Fruit fly (Drosophila melanogaster) whole organism, embryonic: ENCODE data around the gene eIF4E7.

Source experiments
- BEAF-32 ChIP-seq: fragments of 200-800 bp; sonication (Bioruptor generic); optimal IDR thresholded peaks from 3 replicates; lab custom pipeline; 2017; ENCODE audit warnings: missing biosample characterization, missing genetic modification characterization, mild to moderate bottlenecking, moderate library complexity, missing genetic modification reagents
- CG10274 ChIP-seq: fragments of 200-800 bp; sonication (Bioruptor generic); optimal IDR thresholded peaks from 3 replicates; lab custom pipeline; 2017; ENCODE audit warnings: missing biosample characterization, mild to moderate bottlenecking, missing genetic modification characterization
- CG11085 ChIP-seq: fragments of 200-800 bp; sonication (Bioruptor generic); IDR thresholded peaks from 2 replicates; pipeline ENCODE4 v1.3.6; 2022; ENCODE audit warnings: missing biosample characterization, missing genetic modification characterization
- CG13296 ChIP-seq: fragments of 200-800 bp; sonication (Bioruptor generic); optimal IDR thresholded peaks from 3 replicates; lab custom pipeline; 2018; ENCODE audit warnings: missing biosample characterization, mild to moderate bottlenecking, missing genetic modification characterization
- CG13775 ChIP-seq: fragments of 200-800 bp; sonication (Bioruptor generic); optimal IDR thresholded peaks from 3 replicates; lab custom pipeline; 2017; ENCODE audit warnings: missing biosample characterization, mild to moderate bottlenecking, missing genetic modification characterization
- CG15011 ChIP-seq: fragments of 200-800 bp; sonication (Bioruptor generic); optimal IDR thresholded peaks from 3 replicates; lab custom pipeline; 2018; ENCODE audit warnings: missing biosample characterization, mild to moderate bottlenecking, missing genetic modification characterization
- CG15514 ChIP-seq: fragments of 200-800 bp; sonication (Bioruptor generic); optimal IDR thresholded peaks from 3 replicates; lab custom pipeline; 2017; ENCODE audit warnings: missing biosample characterization, missing genetic modification characterization, mild to moderate bottlenecking, moderate library complexity, missing genetic modification reagents
- CG17328 ChIP-seq: fragments of 200-800 bp; sonication (Bioruptor generic); IDR thresholded peaks from 2 replicates; pipeline ENCODE4 v1.3.6; 2022; ENCODE audit warnings: missing biosample characterization, missing genetic modification characterization
- CG18599 ChIP-seq: fragments of 200-800 bp; sonication (Bioruptor generic); optimal IDR thresholded peaks from 3 replicates; lab custom pipeline; 2017; ENCODE audit warnings: missing biosample characterization, missing genetic modification characterization, mild to moderate bottlenecking, moderate library complexity, missing genetic modification reagents
- CG2120 ChIP-seq: fragments of 200-800 bp; sonication (Bioruptor generic); optimal IDR thresholded peaks from 3 replicates; lab custom pipeline; 2016; ENCODE audit warnings: missing biosample characterization, missing genetic modification characterization
- CG4707 ChIP-seq: fragments of 200-800 bp; sonication (Bioruptor generic); optimal IDR thresholded peaks from 2 replicates; lab custom pipeline; 2018; ENCODE audit warnings: missing biosample characterization, mild to moderate bottlenecking, missing genetic modification characterization, moderate library complexity
- CG6654 ChIP-seq: fragments of 200-800 bp; sonication (Bioruptor generic); optimal IDR thresholded peaks from 2 replicates; lab custom pipeline; 2017; ENCODE audit warnings: missing biosample characterization, mild to moderate bottlenecking, missing genetic modification characterization
- CG7928 ChIP-seq: fragments of 200-800 bp; sonication (Bioruptor generic); optimal IDR thresholded peaks from 2 replicates; lab custom pipeline; 2017; ENCODE audit warnings: missing biosample characterization, mild to moderate bottlenecking, missing genetic modification characterization
- CG8359 ChIP-seq: fragments of 200-800 bp; sonication (Bioruptor generic); optimal IDR thresholded peaks from 2 replicates; lab custom pipeline; 2017; ENCODE audit warnings: missing biosample characterization, mild to moderate bottlenecking, missing genetic modification characterization, borderline replicate concordance
- CG8765 ChIP-seq: fragments of 200-800 bp; sonication (Bioruptor generic); IDR thresholded peaks from 2 replicates; pipeline ENCODE4 v1.3.6; 2022; ENCODE audit warnings: missing biosample characterization, missing genetic modification characterization
- CHES-1-like ChIP-seq: fragments of 200-800 bp; sonication (Bioruptor generic); optimal IDR thresholded peaks from 2 replicates; lab custom pipeline; 2016; ENCODE audit warnings: missing biosample characterization, missing genetic modification characterization
- Doc2 ChIP-seq: fragments of 200-800 bp; sonication (Bioruptor generic); IDR thresholded peaks from 2 replicates; pipeline ENCODE4 v1.3.6; 2022; ENCODE audit warnings: missing biosample characterization, missing genetic modification characterization
- HmgZ ChIP-seq: fragments of 200-800 bp; sonication (Bioruptor generic); optimal IDR thresholded peaks from 2 replicates; lab custom pipeline; 2018; ENCODE audit warnings: missing biosample characterization, mild to moderate bottlenecking, missing genetic modification characterization
- Hr51 ChIP-seq, 2 experiments: fragments of 200-800 bp; sonication (Bioruptor generic); optimal IDR thresholded peaks; 2 replicates in 1 of 2; 3 replicates in 1 of 2; lab custom pipeline; 2016 to 2018; ENCODE audit warnings: missing biosample characterization in 2 of 2, missing genetic modification characterization in 2 of 2, mild to moderate bottlenecking in 1 of 2, moderate library complexity in 1 of 2
- MBD-R2 ChIP-seq: fragments of 200-800 bp; sonication (Bioruptor generic); IDR thresholded peaks from 2 replicates; pipeline ENCODE4 v1.3.6; 2022; ENCODE audit warnings: missing biosample characterization, missing genetic modification characterization
- Med ChIP-seq: fragments of 200-800 bp; sonication (Bioruptor generic); peaks from one replicate; lab custom pipeline; 2016; ENCODE audit warnings: missing biosample characterization, missing genetic modification characterization, mild to moderate bottlenecking, inconsistent platforms, moderate library complexity
- NfI ChIP-seq: fragments of 200-800 bp; sonication (Bioruptor generic); optimal IDR thresholded peaks from 3 replicates; lab custom pipeline; 2018; ENCODE audit warnings: missing biosample characterization, mild to moderate bottlenecking, missing genetic modification characterization, moderate library complexity
- Opbp ChIP-seq: fragments of 200-800 bp; sonication (Bioruptor generic); IDR thresholded peaks from 3 replicates; pipeline ENCODE4 v1.3.6; 2022; ENCODE audit warnings: missing biosample characterization, missing genetic modification characterization; ENCODE audit not compliant: partially characterized antibody
- Sox100B ChIP-seq: fragments of 200-800 bp; sonication (Bioruptor generic); optimal IDR thresholded peaks from 3 replicates; lab custom pipeline; 2018; ENCODE audit warnings: missing biosample characterization, mild to moderate bottlenecking, missing genetic modification characterization
- Stat92E ChIP-seq, 3 experiments: fragments of >200 bp in 2 of 3; fragments of 200-800 bp in 1 of 3; sonication (Bioruptor generic) in 1 of 3; optimal IDR thresholded peaks; 2 replicates each; lab custom pipeline; 2017 to 2019; ENCODE audit warnings: missing biosample characterization in 3 of 3, missing genetic modification characterization in 3 of 3, mild to moderate bottlenecking in 1 of 3, moderate library complexity in 1 of 3
- Xrp1 ChIP-seq: fragments of 200-800 bp; sonication (Bioruptor generic); IDR thresholded peaks from 2 replicates; pipeline ENCODE4 v1.3.6; 2022; ENCODE audit warnings: missing biosample characterization, missing genetic modification characterization
- ab ChIP-seq: fragments of 200-800 bp; sonication (Bioruptor generic); optimal IDR thresholded peaks from 2 replicates; lab custom pipeline; 2016; ENCODE audit warnings: missing biosample characterization, missing genetic modification characterization
- ato ChIP-seq: fragments of 200-800 bp; sonication (Bioruptor generic); IDR thresholded peaks from 2 replicates; pipeline ENCODE4 v1.3.6; 2022; ENCODE audit warnings: missing biosample characterization, missing genetic modification characterization; ENCODE audit not compliant: partially characterized antibody
- cad ChIP-seq: fragments of >200 bp; optimal IDR thresholded peaks from 2 replicates; lab custom pipeline; 2017; ENCODE audit warnings: missing biosample characterization, missing genetic modification characterization
- dmrt99B ChIP-seq: fragments of 200-800 bp; sonication (Bioruptor generic); optimal IDR thresholded peaks from 2 replicates; lab custom pipeline; 2018; ENCODE audit warnings: missing biosample characterization, mild to moderate bottlenecking, missing genetic modification characterization, moderate library complexity
- dpn ChIP-seq, 2 experiments: fragments of 200-800 bp; sonication (Bioruptor generic); optimal IDR thresholded peaks; 3 replicates each; lab custom pipeline; 2016; ENCODE audit warnings: missing biosample characterization in 2 of 2, missing genetic modification characterization in 2 of 2
- hb ChIP-seq: fragments of 200-800 bp; sonication (Bioruptor generic); IDR thresholded peaks from 3 replicates; pipeline ENCODE4 v1.3.6; 2022; ENCODE audit warnings: missing biosample characterization, missing genetic modification characterization; ENCODE audit not compliant: partially characterized antibody
- lbe ChIP-seq: fragments of 200-800 bp; sonication (Bioruptor generic); optimal IDR thresholded peaks from 2 replicates; lab custom pipeline; 2016; ENCODE audit warnings: missing biosample characterization, mild to moderate bottlenecking, missing genetic modification characterization
- nerfin-1 ChIP-seq: fragments of 200-800 bp; sonication (Bioruptor generic); optimal IDR thresholded peaks from 3 replicates; lab custom pipeline; 2019; ENCODE audit warnings: missing biosample characterization, mild to moderate bottlenecking, missing genetic modification characterization, moderate library complexity
- nerfin-2 ChIP-seq: fragments of 200-800 bp; sonication (Bioruptor generic); IDR thresholded peaks from 2 replicates; pipeline ENCODE4 v1.3.6; 2022; ENCODE audit warnings: missing biosample characterization, missing genetic modification characterization; ENCODE audit not compliant: partially characterized antibody
- odd ChIP-seq: fragments of 200-800 bp; sonication (Bioruptor generic); optimal IDR thresholded peaks from 2 replicates; lab custom pipeline; 2017; ENCODE audit warnings: missing biosample characterization, mild to moderate bottlenecking, missing genetic modification characterization
- phol ChIP-seq: fragments of 200-800 bp; sonication (Bioruptor generic); optimal IDR thresholded peaks from 3 replicates; lab custom pipeline; 2018; ENCODE audit warnings: missing biosample characterization, mild to moderate bottlenecking, missing genetic modification characterization, moderate library complexity
- pzg ChIP-seq: fragments of 200-800 bp; sonication (Bioruptor generic); optimal IDR thresholded peaks from 3 replicates; lab custom pipeline; 2018; ENCODE audit warnings: missing biosample characterization, mild to moderate bottlenecking, missing genetic modification characterization, moderate library complexity
- stwl ChIP-seq: fragments of 200-800 bp; sonication (Bioruptor generic); optimal IDR thresholded peaks from 3 replicates; lab custom pipeline; 2018; ENCODE audit warnings: missing biosample characterization, mild to moderate bottlenecking, missing genetic modification characterization, moderate library complexity
- tll ChIP-seq, 2 experiments: fragments of 200-800 bp in 1 of 2; fragments of >200 bp in 1 of 2; sonication (Bioruptor generic) in 1 of 2; optimal IDR thresholded peaks; 2 replicates each; lab custom pipeline; 2017 to 2019; ENCODE audit warnings: missing biosample characterization in 2 of 2, missing genetic modification characterization in 2 of 2, mild to moderate bottlenecking in 1 of 2, moderate library complexity in 1 of 2
- toy ChIP-seq: fragments of 200-800 bp; sonication (Bioruptor generic); IDR thresholded peaks from 2 replicates; pipeline ENCODE4 v1.3.6; 2022; ENCODE audit warnings: missing biosample characterization, missing genetic modification characterization
- ttk ChIP-seq: fragments of 200-800 bp; sonication (Bioruptor generic); IDR thresholded peaks from 2 replicates; pipeline ENCODE4 v2.1.2; 2022; ENCODE audit warnings: missing biosample characterization, missing genetic modification characterization
- tx ChIP-seq: fragments of 200-800 bp; sonication (Bioruptor generic); optimal IDR thresholded peaks from 2 replicates; lab custom pipeline; 2016; ENCODE audit warnings: missing biosample characterization, missing genetic modification characterization
- wor ChIP-seq: fragments of 200-800 bp; sonication (Bioruptor generic); IDR thresholded peaks from 2 replicates; pipeline ENCODE4 v1.3.6; 2022; ENCODE audit warnings: missing biosample characterization, missing genetic modification characterization
- z ChIP-seq: fragments of 200-800 bp; sonication (Bioruptor generic); IDR thresholded peaks from 3 replicates; pipeline ENCODE4 v1.3.6; 2022; ENCODE audit warnings: missing biosample characterization, missing genetic modification characterization
- zen ChIP-seq: fragments of 200-800 bp; sonication (Bioruptor generic); optimal IDR thresholded peaks from 3 replicates; lab custom pipeline; 2018; ENCODE audit warnings: missing biosample characterization, mild to moderate bottlenecking, missing genetic modification characterization, moderate library complexity
- zfh1 ChIP-seq: fragments of 200-800 bp; sonication (Bioruptor generic); IDR thresholded peaks from 3 replicates; pipeline ENCODE4 v1.3.6; 2022; ENCODE audit warnings: missing biosample characterization, missing genetic modification characterization
- zfh2 ChIP-seq: fragments of 200-800 bp; sonication (Bioruptor generic); optimal IDR thresholded peaks from 2 replicates; lab custom pipeline; 2016; ENCODE audit warnings: missing biosample characterization, missing genetic modification characterization

eIF4E7 gene

DNA sequence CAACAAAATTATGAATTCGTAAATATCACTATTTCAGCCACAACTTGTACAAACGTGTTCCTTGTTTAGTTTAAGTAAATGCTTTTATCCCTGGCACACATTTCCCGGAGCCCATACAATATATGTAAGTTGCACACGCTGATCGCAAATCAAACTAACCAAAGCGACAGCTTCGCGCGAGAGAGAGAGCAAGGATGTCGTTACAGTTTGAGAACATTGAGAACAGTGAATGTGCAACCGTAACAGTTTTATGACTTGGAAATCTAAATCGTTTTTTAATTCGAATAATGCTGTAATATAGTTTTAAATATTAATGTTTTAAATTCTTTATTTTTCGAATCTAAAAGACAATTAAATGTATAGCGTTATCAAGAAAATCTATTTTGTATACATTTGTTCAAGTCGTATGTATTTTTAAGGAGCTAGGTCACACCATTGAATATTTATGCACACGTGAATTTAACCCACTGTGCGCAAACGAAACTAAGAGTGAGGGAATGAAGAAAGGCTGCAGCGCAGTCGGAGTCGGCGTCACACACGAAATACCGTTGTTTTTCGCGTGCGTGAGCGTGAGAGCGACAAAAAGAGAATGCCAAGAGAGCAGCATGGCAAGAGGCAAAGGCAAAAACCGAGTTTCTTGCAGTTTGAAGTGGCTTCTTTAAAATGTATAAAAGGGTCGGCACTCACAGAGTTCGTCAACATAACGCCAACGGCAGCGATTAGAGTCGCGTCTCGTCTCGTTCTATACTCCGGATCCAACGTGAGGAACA, 47.2 kb upstream of the eIF4E7 start, which contains the start of gene CG11382 (continued):
- TF ChIP-seq ato (GFP tag; lab: Robert Waterston, UW) (no peak), CG15011 (GFP tag; lab: Kevin White, UChicago) (no peak), Sox100B (no peak), Med (GFP tag; lab: Kevin White, UChicago) (no peak), Opbp (GFP tag; lab: Robert Waterston, UW) (no peak), dpn (GFP tag; optimal IDR thresholded peaks at IDR 0.05; lab: Kevin White, UChicago) (no peak), zen (tag; lab: Kevin White, UChicago) (peak; percentile 37), toy (GFP tag; lab: Robert Waterston, UW) (no peak), CG8765 (GFP tag; lab: Robert Waterston, UW) (no peak), pzg (GFP tag; lab: Kevin White, UChicago) (no peak), wor (GFP tag; lab: Robert Waterston, UW) (no peak), dmrt99B (tag; lab: Kevin White, UChicago) (peak; percentile 12), CG15514 (GFP tag; lab: Kevin White, UChicago) (no peak), BEAF-32 (peak; percentile 12), tll (GFP tag; optimal IDR thresholded peaks at IDR 0.05; lab: Kevin White, UChicago) (peak in 1 of 2 experiments; percentile 13), MBD-R2 (GFP tag; lab: Robert Waterston, UW) (no peak), CG2120 (GFP tag; lab: Kevin White, UChicago) (no peak), CG8359 (GFP tag; lab: Kevin White, UChicago) (no peak), CG17328 (no peak), zfh2 (GFP tag; lab: Kevin White, UChicago) (no peak), ab (GFP tag; lab: Kevin White, UChicago) (no peak), lbe (no peak), Stat92E (GFP tag; optimal IDR thresholded peaks at IDR 0.05; lab: Kevin White, UChicago) (no peak), CG13296 (no peak), phol (tag; lab: Kevin White, UChicago) (no peak), zfh1 (no peak), CG11085 (GFP tag; lab: Robert Waterston, UW) (no peak), CG18599 (GFP tag; lab: Kevin White, UChicago) (no peak), Hr51 (GFP tag; optimal IDR thresholded peaks at IDR 0.05; lab: Kevin White, UChicago) (no peak), tx (no peak), CG13775 (GFP tag; lab: Kevin White, UChicago) (no peak), HmgZ (no peak), CG4707 (peak; percentile 78), CG10274 (no peak), Doc2 (GFP tag; lab: Robert Waterston, UW) (no peak), odd (no peak), NfI (GFP tag; lab: Kevin White, UChicago) (no peak), stwl (peak; percentile 5), Xrp1 (GFP tag; lab: Robert Waterston, UW) (0 out of 2 replicates have a peak, but pooled peaks have one; percentile 21), CG7928 (GFP tag; lab: Kevin White, UChicago) (no peak), CHES-1-like (GFP tag; lab: Kevin White, UChicago) (no peak), CG6654 (GFP tag; lab: Kevin White, UChicago) (peak; percentile 96), ttk (no peak), nerfin-2 (GFP tag; lab: Robert Waterston, UW) (no peak), hb (no peak), z (GFP tag; lab: Robert Waterston, UW) (no peak), nerfin-1 (tag; lab: Kevin White, UChicago) (peak; percentile 3), cad (GFP tag; lab: Kevin White, UChicago) (peak; percentile 79)
